Worm (Caenorhabditis elegans) whole organism, L1 larva: ENCODE results near the gene srh-80.

Source experiments
- C16A3.4 ChIP-seq: fragments of 150-350 bp; optimal IDR thresholded peaks from 2 replicates; lab custom pipeline; 2014; ENCODE audit warnings: missing biosample characterization, missing genetic modification characterization
- alr-1 ChIP-seq: fragments of 200-800 bp; sonication (Bioruptor generic); optimal IDR thresholded peaks from 2 replicates; lab custom pipeline; 2018; ENCODE audit warnings: borderline replicate concordance, mild to moderate bottlenecking, missing genetic modification characterization, missing compliant biosample characterization
- aly-2 ChIP-seq: fragments of 150-350 bp; optimal IDR thresholded peaks from 2 replicates; lab custom pipeline; 2014; ENCODE audit warnings: missing biosample characterization, missing genetic modification characterization
- ama-1 ChIP-seq: fragments of 150-350 bp; optimal IDR thresholded peaks from 2 replicates; lab custom pipeline; 2014
- ceh-8 ChIP-seq: fragments of 200-800 bp; sonication (Bioruptor generic); optimal IDR thresholded peaks from 2 replicates; lab custom pipeline; 2018; ENCODE audit warnings: mild to moderate bottlenecking, missing genetic modification characterization, moderate library complexity, missing compliant biosample characterization
- ceh-82 ChIP-seq, 3 experiments: fragments of 150-350 bp in 1 of 3; sonication (generic microtip) in 2 of 3; optimal IDR thresholded peaks; 2 replicates each; lab custom pipeline; 2014 to 2017; ENCODE audit warnings: missing biosample characterization in 3 of 3, missing genetic modification characterization in 3 of 3
- dsc-1 ChIP-seq: sonication (generic microtip); optimal IDR thresholded peaks from 2 replicates; lab custom pipeline; 2016; ENCODE audit warnings: mild to moderate bottlenecking, missing genetic modification characterization, missing compliant biosample characterization
- efl-3 ChIP-seq: fragments of 200-800 bp; sonication (Bioruptor generic); optimal IDR thresholded peaks from 2 replicates; lab custom pipeline; 2018; ENCODE audit warnings: mild to moderate bottlenecking, missing genetic modification characterization, missing compliant biosample characterization
- egl-13 ChIP-seq: sonication (generic microtip); optimal IDR thresholded peaks from 2 replicates; lab custom pipeline; 2016; ENCODE audit warnings: missing genotype, missing genetic modification reagents, missing genetic modification characterization, missing compliant biosample characterization
- ets-5 ChIP-seq: fragments of 200-800 bp; sonication (Bioruptor generic); IDR thresholded peaks from 2 replicates; pipeline ENCODE4 v1.3.6; 2022; ENCODE audit warnings: missing genetic modification characterization, missing compliant biosample characterization
- fkh-4 ChIP-seq: sonication (generic microtip); optimal IDR thresholded peaks from 2 replicates; lab custom pipeline; 2016; ENCODE audit warnings: missing compliant biosample characterization, missing genetic modification characterization, borderline replicate concordance
- fkh-8 ChIP-seq: sonication (generic microtip); optimal IDR thresholded peaks from 2 replicates; lab custom pipeline; 2016; ENCODE audit warnings: mild to moderate bottlenecking, missing genetic modification characterization, missing compliant biosample characterization
- grh-1 ChIP-seq: fragments of 200-800 bp; sonication (Bioruptor generic); IDR thresholded peaks from 2 replicates; pipeline ENCODE4 v1.3.6; 2022; ENCODE audit warnings: missing genetic modification reagents, missing genetic modification characterization, missing compliant biosample characterization
- hlh-4 ChIP-seq: sonication (generic microtip); optimal IDR thresholded peaks from 2 replicates; lab custom pipeline; 2016; ENCODE audit warnings: mild to moderate bottlenecking, missing genetic modification characterization, missing compliant biosample characterization
- hpl-2 ChIP-seq: fragments of 150-350 bp; optimal IDR thresholded peaks from 2 replicates; lab custom pipeline; 2014; ENCODE audit warnings: missing biosample characterization, missing genetic modification reagents, missing genetic modification characterization
- irx-1 ChIP-seq: sonication (generic microtip); optimal IDR thresholded peaks from 2 replicates; lab custom pipeline; 2016; ENCODE audit warnings: missing genetic modification characterization, missing compliant biosample characterization
- jun-1 ChIP-seq: fragments of 150-350 bp; optimal IDR thresholded peaks from 2 replicates; lab custom pipeline; 2014; ENCODE audit warnings: missing biosample characterization, missing genetic modification reagents, missing genetic modification characterization
- lin-35 ChIP-seq, 2 experiments: fragments of 150-350 bp; optimal IDR thresholded peaks; 2 replicates each; lab custom pipeline; 2014; ENCODE audit warnings: missing biosample characterization in 2 of 2, missing genetic modification characterization in 2 of 2, missing genetic modification reagents in 2 of 2
- lsy-2 ChIP-seq, 2 experiments: fragments of 150-350 bp; optimal IDR thresholded peaks; 2 replicates each; lab custom pipeline; 2014; ENCODE audit warnings: missing biosample characterization in 2 of 2, missing genetic modification characterization in 2 of 2
- mab-9 ChIP-seq: fragments of 200-800 bp; sonication (Bioruptor generic); IDR thresholded peaks from 2 replicates; pipeline ENCODE4 v1.3.6; 2022; ENCODE audit warnings: missing genetic modification reagents, missing genetic modification characterization, missing compliant biosample characterization
- mef-2 ChIP-seq: fragments of 150-350 bp; optimal IDR thresholded peaks from 2 replicates; lab custom pipeline; 2014; ENCODE audit warnings: missing biosample characterization, missing genetic modification characterization
- mep-1 ChIP-seq: fragments of 150-350 bp; optimal IDR thresholded peaks from 2 replicates; lab custom pipeline; 2014; ENCODE audit warnings: missing biosample characterization, missing genetic modification characterization
- nhr-11 ChIP-seq: fragments of 150-350 bp; optimal IDR thresholded peaks from 2 replicates; lab custom pipeline; 2014; ENCODE audit warnings: missing biosample characterization, missing genetic modification characterization
- nhr-12 ChIP-seq: sonication (generic microtip); optimal IDR thresholded peaks from 2 replicates; lab custom pipeline; 2017; ENCODE audit warnings: missing biosample characterization, missing genetic modification characterization
- nhr-19 ChIP-seq: fragments of 200-800 bp; sonication (Bioruptor generic); conservative IDR thresholded peaks from 2 replicates; pipeline ENCODE4 v1.3.6; 2022; ENCODE audit warnings: missing genetic modification characterization, missing compliant biosample characterization
- nhr-20 ChIP-seq: sonication (generic microtip); optimal IDR thresholded peaks from 2 replicates; lab custom pipeline; 2016; ENCODE audit warnings: mild to moderate bottlenecking, missing genetic modification characterization, missing compliant biosample characterization
- nhr-237 ChIP-seq: fragments of 150-350 bp; optimal IDR thresholded peaks from 2 replicates; lab custom pipeline; 2014; ENCODE audit warnings: missing biosample characterization, missing genetic modification characterization
- nhr-47 ChIP-seq: sonication (generic microtip); optimal IDR thresholded peaks from 2 replicates; lab custom pipeline; 2016; ENCODE audit warnings: mild to moderate bottlenecking, missing genetic modification characterization, moderate library complexity, missing compliant biosample characterization
- nhr-71 ChIP-seq: sonication (generic microtip); optimal IDR thresholded peaks from 2 replicates; lab custom pipeline; 2016; ENCODE audit warnings: mild to moderate bottlenecking, missing genetic modification characterization, moderate library complexity, missing compliant biosample characterization
- nhr-76 ChIP-seq: sonication (generic microtip); optimal IDR thresholded peaks from 2 replicates; lab custom pipeline; 2017; ENCODE audit warnings: missing biosample characterization, missing genetic modification characterization
- nhr-77 ChIP-seq: fragments of 150-350 bp; optimal IDR thresholded peaks from 2 replicates; lab custom pipeline; 2014; ENCODE audit warnings: missing biosample characterization, missing genetic modification characterization
- nhr-84 ChIP-seq: sonication (generic microtip); optimal IDR thresholded peaks from 2 replicates; lab custom pipeline; 2017; ENCODE audit warnings: missing biosample characterization, missing genetic modification characterization
- nhr-85 ChIP-seq: sonication (generic microtip); peaks from one replicate; lab custom pipeline; 2016; ENCODE audit warnings: missing genetic modification characterization, inconsistent platforms, missing compliant biosample characterization
- nhr-90 ChIP-seq: sonication (generic microtip); optimal IDR thresholded peaks from 2 replicates; lab custom pipeline; 2016; ENCODE audit warnings: mild to moderate bottlenecking, missing genetic modification characterization, missing compliant biosample characterization; ENCODE audit not compliant: poor library complexity
- pag-3 ChIP-seq: sonication (generic microtip); optimal IDR thresholded peaks from 2 replicates; lab custom pipeline; 2017; ENCODE audit warnings: missing genetic modification characterization, mild to moderate bottlenecking, missing compliant biosample characterization, antibody characterized with exemption, borderline replicate concordance; ENCODE audit not compliant: insufficient read depth
- pax-3 ChIP-seq: fragments of 200-800 bp; sonication (Bioruptor generic); optimal IDR thresholded peaks from 2 replicates; lab custom pipeline; 2018; ENCODE audit warnings: mild to moderate bottlenecking, missing genetic modification characterization, moderate library complexity, missing compliant biosample characterization
- rnt-1 ChIP-seq: sonication (generic microtip); optimal IDR thresholded peaks from 2 replicates; lab custom pipeline; 2016; ENCODE audit warnings: mild to moderate bottlenecking, missing genetic modification characterization, moderate library complexity, missing compliant biosample characterization
- snpc-4 ChIP-seq: fragments of 150-350 bp; optimal IDR thresholded peaks from 2 replicates; lab custom pipeline; 2014; ENCODE audit warnings: missing biosample characterization, missing genetic modification characterization
- sox-4 ChIP-seq: sonication (generic microtip); optimal IDR thresholded peaks from 2 replicates; lab custom pipeline; 2016; ENCODE audit warnings: missing genetic modification characterization, missing compliant biosample characterization
- swsn-7 ChIP-seq: sonication (generic microtip); optimal IDR thresholded peaks from 2 replicates; lab custom pipeline; 2016; ENCODE audit warnings: missing genetic modification characterization, missing compliant biosample characterization
- tbx-2 ChIP-seq: sonication (generic microtip); optimal IDR thresholded peaks from 2 replicates; lab custom pipeline; 2016; ENCODE audit warnings: missing genetic modification characterization, missing compliant biosample characterization
- unc-86 ChIP-seq: sonication (generic microtip); optimal IDR thresholded peaks from 2 replicates; lab custom pipeline; 2016; ENCODE audit warnings: missing genetic modification characterization, missing compliant biosample characterization
- unc-98 ChIP-seq: fragments of 200-800 bp; sonication (Bioruptor generic); IDR thresholded peaks from 2 replicates; pipeline ENCODE4 v1.3.6; 2022; ENCODE audit warnings: missing genetic modification characterization, missing compliant biosample characterization
- vab-15 ChIP-seq: sonication (generic microtip); optimal IDR thresholded peaks from 2 replicates; lab custom pipeline; 2017; ENCODE audit warnings: missing genotype, mild to moderate bottlenecking, missing genetic modification characterization, missing compliant biosample characterization
- zag-1 ChIP-seq: fragments of 150-350 bp; optimal IDR thresholded peaks from 2 replicates; lab custom pipeline; 2014; ENCODE audit warnings: missing biosample characterization, missing genetic modification characterization
- ztf-4 ChIP-seq: fragments of 150-350 bp; optimal IDR thresholded peaks from 2 replicates; lab custom pipeline; 2014; ENCODE audit warnings: missing biosample characterization, missing genetic modification characterization

srh-80 gene

ce11 chrV:176870-177467, 42.8 kb upstream of the srh-80 start, which contains the start of gene cul-3 (continued):
- no peak for TF ChIP-seq ztf-4 (tag; lab: Kevin White, UChicago)
- TF ChIP-seq vab-15 (tag; lab: Kevin White, UChicago) = no peak
- TF ChIP-seq jun-1 = peak; percentile 31
- TF ChIP-seq nhr-20 (tag; lab: Kevin White, UChicago) = peak; percentile 55
- TF ChIP-seq hlh-4 = no peak
- peak; percentile 66 for TF ChIP-seq unc-86 (tag; lab: Kevin White, UChicago)
- TF ChIP-seq aly-2 (tag; lab: Kevin White, UChicago) = peak; percentile 60
- TF ChIP-seq pax-3 (tag; lab: Kevin White, UChicago) = no peak
- peak; percentile 32 for TF ChIP-seq C16A3.4 (tag; lab: Kevin White, UChicago)
- TF ChIP-seq unc-98 = no peak
- peak; percentile 89 for TF ChIP-seq mep-1
- peak; percentile 74 for TF ChIP-seq swsn-7 (tag; lab: Kevin White, UChicago)
- TF ChIP-seq ceh-8 (GFP tag; lab: Kevin White, UChicago) = no peak
- TF ChIP-seq efl-3 (GFP tag; lab: Kevin White, UChicago) = no peak
- peak; percentile 27 for TF ChIP-seq nhr-11 (tag; lab: Kevin White, UChicago)
- TF ChIP-seq mef-2 (tag; lab: Kevin White, UChicago) = no peak
- TF ChIP-seq, all 84 proteins: peak for 44

- no peak for TF ChIP-seq mep-1
- TF ChIP-seq rnt-1 (tag; lab: Kevin White, UChicago) = no peak
- no peak for TF ChIP-seq nhr-19 (GFP tag; lab: Robert Waterston, UW)
- TF ChIP-seq nhr-76 = no peak
- TF ChIP-seq lsy-2 (tag; optimal IDR thresholded peaks at IDR 0.05; lab: Kevin White, UChicago) = no peak
- TF ChIP-seq grh-1 (GFP tag; lab: Robert Waterston, UW) = no peak
- no peak for TF ChIP-seq nhr-47 (tag; lab: Kevin White, UChicago)
- no peak for TF ChIP-seq pag-3
- TF ChIP-seq C16A3.4 (tag; lab: Kevin White, UChicago) = no peak
- TF ChIP-seq nhr-84 = no peak
Measured at ce11 chrV:185124-185523, 34.6 kb upstream of the srh-80 start.

ce11 chrV:185694-186217, 34.0 kb upstream of the srh-80 start, which contains the start of gene arid-1:
TSS of gene arid-1 (plus strand) at chrV:186167.
- TF ChIP-seq nhr-237 (tag; lab: Kevin White, UChicago) (no peak), ceh-8 (GFP tag; lab: Kevin White, UChicago) (no peak), jun-1 (no peak), egl-13 (no peak), nhr-20 (tag; lab: Kevin White, UChicago) (peak; percentile 35), nhr-85 (no peak), fkh-8 (tag; lab: Kevin White, UChicago) (no peak), mep-1 (peak; percentile 27), nhr-19 (GFP tag; lab: Robert Waterston, UW) (no peak), vab-15 (tag; lab: Kevin White, UChicago) (no peak), ama-1 (lab: Kevin White, UChicago) (no peak), snpc-4 (tag; lab: Kevin White, UChicago) (peak; percentile 18), irx-1 (tag; lab: Kevin White, UChicago) (peak; percentile 7), mab-9 (GFP tag; lab: Robert Waterston, UW) (no peak), nhr-12 (tag; lab: Kevin White, UChicago) (no peak), nhr-71 (tag; lab: Kevin White, UChicago) (peak; percentile 64), grh-1 (GFP tag; lab: Robert Waterston, UW) (no peak), fkh-4 (tag; lab: Kevin White, UChicago) (no peak), dsc-1 (no peak), nhr-76 (no peak), nhr-90 (tag; lab: Kevin White, UChicago) (peak; percentile 26), hpl-2 (GFP tag; lab: Kevin White, UChicago) (no peak), efl-3 (GFP tag; lab: Kevin White, UChicago) (no peak), aly-2 (tag; lab: Kevin White, UChicago) (no peak), lin-35 (GFP tag; optimal IDR thresholded peaks at IDR 0.05; lab: Kevin White, UChicago) (peak; percentile 74 to 87), tbx-2 (tag; lab: Kevin White, UChicago) (peak; percentile 34), lsy-2 (tag; optimal IDR thresholded peaks at IDR 0.05; lab: Kevin White, UChicago) (peak; percentile 15 to 56), hlh-4 (no peak), alr-1 (tag; lab: Kevin White, UChicago) (no peak), zag-1 (tag; lab: Kevin White, UChicago) (no peak), sox-4 (tag; lab: Kevin White, UChicago) (no peak), ztf-4 (tag; lab: Kevin White, UChicago) (no peak), ceh-82 (tag; optimal IDR thresholded peaks at IDR 0.05; lab: Kevin White, UChicago) (peak in 2 of 3 experiments; percentile 0 to 44), ets-5 (no peak), unc-86 (tag; lab: Kevin White, UChicago) (no peak), nhr-77 (tag; lab: Kevin White, UChicago) (no peak)
